Fruit fly (Drosophila melanogaster) whole organism, embryonic: ENCODE measurements around the gene CG13386.
A peak's percentile ranks its signal among the peaks of the same experiment; 100 is the strongest.

Experiments used
- Atf-2 ChIP-seq: fragments of 200-800 bp; sonication (Bioruptor generic); optimal IDR thresholded peaks from 2 replicates; lab custom pipeline; 2016; ENCODE audit warnings: missing biosample characterization, missing genetic modification characterization
- B-H1 ChIP-seq: fragments of 200-800 bp; sonication (Bioruptor generic); IDR thresholded peaks from 3 replicates; pipeline ENCODE4 v1.3.6; 2022; ENCODE audit warnings: missing biosample characterization, missing genetic modification characterization
- CG10147 ChIP-seq: fragments of 200-800 bp; sonication (Bioruptor generic); optimal IDR thresholded peaks from 2 replicates; lab custom pipeline; 2019; ENCODE audit warnings: missing biosample characterization, mild to moderate bottlenecking, missing genetic modification characterization, moderate library complexity
- CG10209 ChIP-seq: fragments of 200-800 bp; sonication (Bioruptor generic); optimal IDR thresholded peaks from 3 replicates; lab custom pipeline; 2017; ENCODE audit warnings: missing biosample characterization, mild to moderate bottlenecking, missing genetic modification characterization, missing genetic modification reagents
- CG10543 ChIP-seq: fragments of 200-800 bp; sonication (Bioruptor generic); optimal IDR thresholded peaks from 3 replicates; lab custom pipeline; 2017; ENCODE audit warnings: missing biosample characterization, mild to moderate bottlenecking, missing genetic modification characterization, moderate library complexity
- CG10565 ChIP-seq: fragments of 200-800 bp; sonication (Bioruptor generic); optimal IDR thresholded peaks from 3 replicates; lab custom pipeline; 2016; ENCODE audit warnings: missing biosample characterization, mild to moderate bottlenecking, missing genetic modification characterization
- CG11560 ChIP-seq: fragments of 200-800 bp; sonication (Bioruptor generic); IDR thresholded peaks from 3 replicates; pipeline ENCODE4 v1.3.6; 2022; ENCODE audit warnings: missing biosample characterization, missing genetic modification characterization
- CG11723 ChIP-seq: fragments of 200-800 bp; sonication (Bioruptor generic); optimal IDR thresholded peaks from 2 replicates; lab custom pipeline; 2017; ENCODE audit warnings: missing biosample characterization, mild to moderate bottlenecking, missing genetic modification characterization
- CG12942 ChIP-seq: fragments of 200-800 bp; sonication (Bioruptor generic); optimal IDR thresholded peaks from 3 replicates; lab custom pipeline; 2016; ENCODE audit warnings: missing biosample characterization, missing genetic modification characterization
- CG13775 ChIP-seq: fragments of 200-800 bp; sonication (Bioruptor generic); optimal IDR thresholded peaks from 3 replicates; lab custom pipeline; 2017; ENCODE audit warnings: missing biosample characterization, mild to moderate bottlenecking, missing genetic modification characterization
- CG15011 ChIP-seq: fragments of 200-800 bp; sonication (Bioruptor generic); optimal IDR thresholded peaks from 3 replicates; lab custom pipeline; 2018; ENCODE audit warnings: missing biosample characterization, mild to moderate bottlenecking, missing genetic modification characterization
- CG1603 ChIP-seq: fragments of 200-800 bp; sonication (Bioruptor generic); optimal IDR thresholded peaks from 2 replicates; lab custom pipeline; 2019; ENCODE audit warnings: missing biosample characterization, mild to moderate bottlenecking, missing genetic modification characterization, moderate library complexity
- CG1647 ChIP-seq: fragments of 200-800 bp; sonication (Bioruptor generic); optimal IDR thresholded peaks from 3 replicates; lab custom pipeline; 2016; ENCODE audit warnings: missing biosample characterization, missing genetic modification characterization
- CG17802 ChIP-seq: fragments of 200-800 bp; sonication (Bioruptor generic); optimal IDR thresholded peaks from 2 replicates; lab custom pipeline; 2018; ENCODE audit warnings: missing biosample characterization, mild to moderate bottlenecking, missing genetic modification characterization, moderate library complexity
- CG17829 ChIP-seq: fragments of 200-800 bp; optimal IDR thresholded peaks from 2 replicates; lab custom pipeline; 2019; ENCODE audit warnings: missing biosample characterization, mild to moderate bottlenecking, missing genetic modification characterization, moderate library complexity
- CG3407 ChIP-seq: fragments of 200-800 bp; sonication (Bioruptor generic); optimal IDR thresholded peaks from 2 replicates; lab custom pipeline; 2018; ENCODE audit warnings: missing biosample characterization, mild to moderate bottlenecking, missing genetic modification characterization
- CG34422 ChIP-seq: fragments of 200-800 bp; sonication (Bioruptor generic); IDR thresholded peaks from 3 replicates; pipeline ENCODE4 v1.3.6; 2022; ENCODE audit warnings: missing biosample characterization, missing genetic modification characterization
- CG6175 ChIP-seq: fragments of 200-800 bp; sonication (Bioruptor generic); IDR thresholded peaks from 3 replicates; pipeline ENCODE4 v1.3.6; 2022; ENCODE audit warnings: missing biosample characterization, missing genetic modification characterization
- CG9437 ChIP-seq: fragments of 200-800 bp; sonication (Bioruptor generic); optimal IDR thresholded peaks from 2 replicates; lab custom pipeline; 2018; ENCODE audit warnings: missing biosample characterization, mild to moderate bottlenecking, missing genetic modification characterization
- CG9727 ChIP-seq: fragments of 200-800 bp; sonication (Bioruptor generic); optimal IDR thresholded peaks from 3 replicates; lab custom pipeline; 2017; ENCODE audit warnings: missing biosample characterization, mild to moderate bottlenecking, missing genetic modification characterization
- CG9876 ChIP-seq: fragments of 200-800 bp; sonication (Bioruptor generic); optimal IDR thresholded peaks from 2 replicates; lab custom pipeline; 2016; ENCODE audit warnings: missing biosample characterization, missing genetic modification characterization
- CoRest ChIP-seq: fragments of 200-800 bp; sonication (Bioruptor generic); optimal IDR thresholded peaks from 3 replicates; lab custom pipeline; 2018; ENCODE audit warnings: missing biosample characterization, mild to moderate bottlenecking, missing genetic modification characterization, moderate library complexity
- Dfd ChIP-seq, 2 experiments: fragments of >200 bp; optimal IDR thresholded peaks; 2 replicates each; lab custom pipeline; 2017; ENCODE audit warnings: missing biosample characterization in 2 of 2, missing genetic modification characterization in 2 of 2
- Dll ChIP-seq: fragments of 200-800 bp; sonication (Bioruptor generic); IDR thresholded peaks from 4 replicates; pipeline ENCODE4 v1.3.6; 2022; ENCODE audit warnings: missing biosample characterization, missing genetic modification characterization; ENCODE audit not compliant: partially characterized antibody
- Doc3 ChIP-seq: fragments of 200-800 bp; sonication (Bioruptor generic); IDR thresholded peaks from 3 replicates; pipeline ENCODE4 v1.3.6; 2022; ENCODE audit warnings: missing biosample characterization, missing genetic modification characterization; ENCODE audit not compliant: partially characterized antibody
- E2f2 ChIP-seq: fragments of 200-800 bp; sonication (Bioruptor generic); IDR thresholded peaks from 2 replicates; pipeline ENCODE4 v1.3.6; 2022; ENCODE audit warnings: missing biosample characterization, missing genetic modification characterization
- ERR ChIP-seq: fragments of 200-800 bp; sonication (Bioruptor generic); optimal IDR thresholded peaks from 2 replicates; lab custom pipeline; 2016; ENCODE audit warnings: missing biosample characterization, missing genetic modification characterization
- GATAe ChIP-seq: fragments of 200-800 bp; sonication (Bioruptor generic); conservative IDR thresholded peaks from 2 replicates; pipeline ENCODE4 v1.3.6; 2022; ENCODE audit warnings: missing biosample characterization, missing genetic modification characterization
- MBD-R2 ChIP-seq: fragments of 200-800 bp; sonication (Bioruptor generic); IDR thresholded peaks from 2 replicates; pipeline ENCODE4 v1.3.6; 2022; ENCODE audit warnings: missing biosample characterization, missing genetic modification characterization
- MTF-1 ChIP-seq: fragments of 200-800 bp; sonication (Bioruptor generic); optimal IDR thresholded peaks from 2 replicates; lab custom pipeline; 2018; ENCODE audit warnings: missing biosample characterization, mild to moderate bottlenecking, missing genetic modification characterization, borderline replicate concordance
- PHDP ChIP-seq: fragments of 200-800 bp; sonication (Bioruptor generic); optimal IDR thresholded peaks from 3 replicates; lab custom pipeline; 2018; ENCODE audit warnings: missing biosample characterization, mild to moderate bottlenecking, missing genetic modification characterization, moderate library complexity
- Six4 ChIP-seq: fragments of 200-800 bp; sonication (Bioruptor generic); optimal IDR thresholded peaks from 2 replicates; lab custom pipeline; 2016; ENCODE audit warnings: missing biosample characterization, missing genetic modification characterization
- cad ChIP-seq: fragments of >200 bp; optimal IDR thresholded peaks from 2 replicates; lab custom pipeline; 2017; ENCODE audit warnings: missing biosample characterization, missing genetic modification characterization
- caup ChIP-seq: fragments of 200-800 bp; sonication (Bioruptor generic); optimal IDR thresholded peaks from 3 replicates; lab custom pipeline; 2017; ENCODE audit warnings: missing biosample characterization, mild to moderate bottlenecking, missing genetic modification characterization, moderate library complexity; ENCODE audit not compliant: severe bottlenecking
- ci ChIP-seq: fragments of 200-800 bp; sonication (Bioruptor generic); IDR thresholded peaks from 3 replicates; pipeline ENCODE4 v1.3.6; 2022; ENCODE audit warnings: missing biosample characterization, missing genetic modification characterization
- gcm ChIP-seq: fragments of 200-800 bp; sonication (Bioruptor generic); optimal IDR thresholded peaks from 2 replicates; lab custom pipeline; 2019; ENCODE audit warnings: missing biosample characterization, mild to moderate bottlenecking, missing genetic modification characterization, moderate library complexity
- ind ChIP-seq: fragments of 200-800 bp; sonication (Bioruptor generic); optimal IDR thresholded peaks from 3 replicates; lab custom pipeline; 2016; ENCODE audit warnings: missing biosample characterization, missing genetic modification characterization
- kni ChIP-seq: fragments of 200-800 bp; sonication (Bioruptor generic); optimal IDR thresholded peaks from 3 replicates; lab custom pipeline; 2017; ENCODE audit warnings: mild to moderate bottlenecking, missing biosample characterization, missing genetic modification reagents, missing genetic modification characterization
- lab ChIP-seq: fragments of 200-800 bp; sonication (Bioruptor generic); optimal IDR thresholded peaks from 3 replicates; lab custom pipeline; 2017; ENCODE audit warnings: missing biosample characterization, missing genetic modification characterization, mild to moderate bottlenecking, moderate library complexity, missing genetic modification reagents
- luna ChIP-seq: fragments of 200-800 bp; sonication (Bioruptor generic); optimal IDR thresholded peaks from 2 replicates; lab custom pipeline; 2016; ENCODE audit warnings: missing biosample characterization, missing genetic modification characterization
- nom ChIP-seq: fragments of 200-800 bp; sonication (Bioruptor generic); optimal IDR thresholded peaks from 2 replicates; lab custom pipeline; 2017; ENCODE audit warnings: missing biosample characterization, missing genetic modification characterization, mild to moderate bottlenecking, moderate library complexity, missing genetic modification reagents
- org-1 ChIP-seq: fragments of 200-800 bp; sonication (Bioruptor generic); optimal IDR thresholded peaks from 2 replicates; lab custom pipeline; 2017; ENCODE audit warnings: missing biosample characterization, missing genetic modification characterization
- otp ChIP-seq: fragments of 200-800 bp; sonication (Bioruptor generic); IDR thresholded peaks from 3 replicates; pipeline ENCODE4, ENCODE4 v1.3.6; 2022; ENCODE audit warnings: missing biosample characterization, missing genetic modification characterization
- prd ChIP-seq, 3 experiments: fragments of >200 bp in 2 of 3; fragments of 200-800 bp in 1 of 3; sonication (Bioruptor generic) in 1 of 3; optimal IDR thresholded peaks in 2 of 3; IDR thresholded peaks in 1 of 3; 2 replicates in 2 of 3; 3 replicates in 1 of 3; pipeline versions ENCODE4 v1.3.6 to Lab custom; 2017 to 2022; ENCODE audit warnings: missing biosample characterization in 1 of 3, missing genetic modification characterization in 1 of 3
- rib ChIP-seq: fragments of 200-800 bp; sonication (Bioruptor generic); IDR thresholded peaks from 2 replicates; pipeline ENCODE4 v1.3.6; 2022; ENCODE audit warnings: missing biosample characterization, missing genetic modification characterization
- so ChIP-seq: fragments of 200-800 bp; sonication (Bioruptor generic); IDR thresholded peaks from 3 replicates; pipeline ENCODE4 v1.3.6; 2022; ENCODE audit warnings: missing biosample characterization, missing genetic modification characterization
- toy ChIP-seq: fragments of 200-800 bp; sonication (Bioruptor generic); IDR thresholded peaks from 2 replicates; pipeline ENCODE4 v1.3.6; 2022; ENCODE audit warnings: missing biosample characterization, missing genetic modification characterization
- trem ChIP-seq: fragments of 200-800 bp; optimal IDR thresholded peaks from 3 replicates; lab custom pipeline; 2019; ENCODE audit warnings: missing biosample characterization, mild to moderate bottlenecking, missing genetic modification characterization, moderate library complexity
- zen2 ChIP-seq: fragments of 200-800 bp; sonication (Bioruptor generic); IDR thresholded peaks from 3 replicates; pipeline ENCODE4 v1.3.6; 2022; ENCODE audit warnings: missing biosample characterization, missing genetic modification characterization; ENCODE audit not compliant: partially characterized antibody

Gene CG13386

dm6 chr2L:8361204-8361952 is 37.4 kb upstream of the CG13386 start (continued):
- TF ChIP-seq B-H1 (GFP tag; lab: Robert Waterston, UW) = no peak
- no peak for TF ChIP-seq CG3407 (GFP tag; lab: Kevin White, UChicago)
- TF ChIP-seq CG10543 (GFP tag; lab: Kevin White, UChicago) = no peak
- peak; percentile 10 for TF ChIP-seq Atf-2 (GFP tag; lab: Kevin White, UChicago)
- no peak for TF ChIP-seq zen2 (GFP tag; lab: Robert Waterston, UW)
- no peak for TF ChIP-seq Dll (GFP tag; lab: Robert Waterston, UW)
- TF ChIP-seq CG9727 = peak; percentile 45
- TF ChIP-seq cad (GFP tag; lab: Kevin White, UChicago) = no peak
- TF ChIP-seq CG10209 (GFP tag; lab: Kevin White, UChicago) = peak; percentile 16
- peak; percentile 2 for TF ChIP-seq ind
- no peak for TF ChIP-seq GATAe
- TF ChIP-seq trem (tag; lab: Kevin White, UChicago) = no peak
- no peak for TF ChIP-seq E2f2 (GFP tag; lab: Robert Waterston, UW)
- TF ChIP-seq CG17829 = no peak
- no peak for TF ChIP-seq luna
- TF ChIP-seq kni = peak; percentile 46
- no peak for TF ChIP-seq otp (GFP tag; lab: Robert Waterston, UW)
- no peak for TF ChIP-seq PHDP
- no peak for TF ChIP-seq CG6175 (GFP tag; lab: Robert Waterston, UW)
- no peak for TF ChIP-seq CG17802 (tag; lab: Kevin White, UChicago)
- no peak for TF ChIP-seq rib (GFP tag; lab: Robert Waterston, UW)
- TF ChIP-seq ERR (GFP tag; lab: Kevin White, UChicago) = no peak
- TF ChIP-seq CoRest (tag; lab: Kevin White, UChicago) = peak; percentile 37
- no peak for TF ChIP-seq CG11560 (tag; lab: Robert Waterston, UW)
- no peak for TF ChIP-seq MTF-1 (GFP tag; lab: Kevin White, UChicago)
- TF ChIP-seq gcm (GFP tag; lab: Kevin White, UChicago) = no peak
- TF ChIP-seq CG10565 = no peak
- TF ChIP-seq ci (GFP tag; lab: Robert Waterston, UW) = no peak
- TF ChIP-seq so (GFP tag; lab: Robert Waterston, UW) = no peak
- TF ChIP-seq Dfd (GFP tag; optimal IDR thresholded peaks at IDR 0.05; lab: Kevin White, UChicago) = no peak
- peak; percentile 6 for TF ChIP-seq org-1 (GFP tag; lab: Kevin White, UChicago)
- TF ChIP-seq prd (optimal IDR thresholded peaks at IDR 0.05; lab: Kevin White, UChicago) = no peak
- TF ChIP-seq prd (GFP tag; IDR thresholded peaks at IDR 0.05; lab: Robert Waterston, UW) = no peak
- peak; percentile 2 for TF ChIP-seq nom (GFP tag; lab: Kevin White, UChicago)
- TF ChIP-seq caup (GFP tag; lab: Kevin White, UChicago) = no peak
- TF ChIP-seq CG12942 (GFP tag; lab: Kevin White, UChicago) = no peak
- TF ChIP-seq CG13775 (GFP tag; lab: Kevin White, UChicago) = no peak
- no peak for TF ChIP-seq CG10147
- no peak for TF ChIP-seq CG15011
- no peak for TF ChIP-seq Six4 (GFP tag; lab: Kevin White, UChicago)
- TF ChIP-seq CG9876 = no peak
- peak; percentile 20; the same call in 1 of the 2 replicates for TF ChIP-seq MBD-R2 (GFP tag; lab: Robert Waterston, UW)
- TF ChIP-seq Doc3 (GFP tag; lab: Robert Waterston, UW) = no peak
- TF ChIP-seq lab (GFP tag; lab: Kevin White, UChicago) = peak; percentile 49
- TF ChIP-seq CG1603 (tag; lab: Kevin White, UChicago) = no peak
- TF ChIP-seq CG11723 (GFP tag; lab: Kevin White, UChicago) = no peak
- TF ChIP-seq CG9437 (GFP tag; lab: Kevin White, UChicago) = no peak
- no peak for TF ChIP-seq CG1647 (GFP tag; lab: Kevin White, UChicago)
- TF ChIP-seq CG34422 (GFP tag; lab: Robert Waterston, UW) = no peak
- no peak for TF ChIP-seq toy (GFP tag; lab: Robert Waterston, UW)
